Fruit fly (Drosophila melanogaster) whole organism, embryonic: Measurements from ENCODE around the gene CG6685.

ENCODE experiments used
- Asciz ChIP-seq: fragments of 200-800 bp; sonication (Bioruptor generic); optimal IDR thresholded peaks from 2 replicates; lab custom pipeline; 2017; ENCODE audit warnings: missing biosample characterization, mild to moderate bottlenecking, missing genetic modification characterization, missing genetic modification reagents
- Bgb ChIP-seq: fragments of 200-800 bp; sonication (Bioruptor generic); IDR thresholded peaks from 2 replicates; pipeline ENCODE4 v1.3.6; 2022; ENCODE audit warnings: missing biosample characterization, missing genetic modification characterization; ENCODE audit not compliant: partially characterized antibody
- C15 ChIP-seq: fragments of 200-800 bp; sonication (Bioruptor generic); IDR thresholded peaks from 3 replicates; pipeline ENCODE4 v1.3.6; 2022; ENCODE audit warnings: missing biosample characterization, missing genetic modification characterization
- CG10209 ChIP-seq: fragments of 200-800 bp; sonication (Bioruptor generic); optimal IDR thresholded peaks from 3 replicates; lab custom pipeline; 2017; ENCODE audit warnings: missing biosample characterization, mild to moderate bottlenecking, missing genetic modification characterization, missing genetic modification reagents
- CG12155 ChIP-seq: fragments of 200-800 bp; sonication (Bioruptor generic); optimal IDR thresholded peaks from 3 replicates; lab custom pipeline; 2016; ENCODE audit warnings: missing biosample characterization, missing genetic modification characterization
- CG12659 ChIP-seq: fragments of 200-800 bp; sonication (Bioruptor generic); optimal IDR thresholded peaks from 3 replicates; lab custom pipeline; 2017; ENCODE audit warnings: mild to moderate bottlenecking, missing biosample characterization, missing genetic modification reagents, missing genetic modification characterization
- CG12744 ChIP-seq: fragments of 200-800 bp; sonication (Bioruptor generic); optimal IDR thresholded peaks from 2 replicates; lab custom pipeline; 2016; ENCODE audit warnings: missing biosample characterization, missing genetic modification characterization
- CG12942 ChIP-seq: fragments of 200-800 bp; sonication (Bioruptor generic); optimal IDR thresholded peaks from 3 replicates; lab custom pipeline; 2016; ENCODE audit warnings: missing biosample characterization, missing genetic modification characterization
- CG17361 ChIP-seq: fragments of 200-800 bp; sonication (Bioruptor generic); IDR thresholded peaks from 3 replicates; pipeline ENCODE4 v1.3.6; 2022; ENCODE audit warnings: missing biosample characterization, missing genetic modification characterization
- CG18764 ChIP-seq: fragments of 200-800 bp; sonication (Bioruptor generic); optimal IDR thresholded peaks from 3 replicates; lab custom pipeline; 2016; ENCODE audit warnings: missing biosample characterization, missing genetic modification characterization
- CG30020 ChIP-seq: fragments of 200-800 bp; optimal IDR thresholded peaks from 2 replicates; lab custom pipeline; 2019; ENCODE audit warnings: missing biosample characterization, mild to moderate bottlenecking, missing genetic modification characterization, moderate library complexity
- CG30431 ChIP-seq: fragments of 200-800 bp; sonication (Bioruptor generic); optimal IDR thresholded peaks from 2 replicates; lab custom pipeline; 2017; ENCODE audit warnings: missing biosample characterization, missing genetic modification characterization
- CG6272 ChIP-seq: fragments of 200-800 bp; sonication (Bioruptor generic); IDR thresholded peaks from 2 replicates; pipeline ENCODE4 v1.3.6; 2022; ENCODE audit warnings: missing biosample characterization, missing genetic modification characterization
- CG7556 ChIP-seq: fragments of 200-800 bp; sonication (Bioruptor generic); optimal IDR thresholded peaks from 2 replicates; lab custom pipeline; 2017; ENCODE audit warnings: missing biosample characterization, mild to moderate bottlenecking, missing genetic modification characterization
- Chrac-16 ChIP-seq: fragments of 200-800 bp; sonication (Bioruptor generic); optimal IDR thresholded peaks from 3 replicates; lab custom pipeline; 2016; ENCODE audit warnings: missing biosample characterization, missing genetic modification characterization
- Dip3 ChIP-seq: fragments of 200-800 bp; sonication (Bioruptor generic); optimal IDR thresholded peaks from 3 replicates; lab custom pipeline; 2016; ENCODE audit warnings: missing biosample characterization, missing genetic modification characterization
- E2f2 ChIP-seq: fragments of 200-800 bp; sonication (Bioruptor generic); IDR thresholded peaks from 2 replicates; pipeline ENCODE4 v1.3.6; 2022; ENCODE audit warnings: missing biosample characterization, missing genetic modification characterization
- HLH3B ChIP-seq: fragments of 200-800 bp; sonication (Bioruptor generic); IDR thresholded peaks from 2 replicates; pipeline ENCODE4 v1.3.6; 2022; ENCODE audit warnings: missing biosample characterization, missing genetic modification characterization
- HLH54F ChIP-seq: fragments of 200-800 bp; sonication (Bioruptor generic); optimal IDR thresholded peaks from 3 replicates; lab custom pipeline; 2016; ENCODE audit warnings: missing biosample characterization, missing genetic modification characterization
- Hand ChIP-seq: fragments of 200-800 bp; sonication (Bioruptor generic); optimal IDR thresholded peaks from 2 replicates; lab custom pipeline; 2017; ENCODE audit warnings: mild to moderate bottlenecking, missing biosample characterization, missing genetic modification reagents, missing genetic modification characterization
- HmgZ ChIP-seq: fragments of 200-800 bp; sonication (Bioruptor generic); optimal IDR thresholded peaks from 2 replicates; lab custom pipeline; 2018; ENCODE audit warnings: missing biosample characterization, mild to moderate bottlenecking, missing genetic modification characterization
- Lhr ChIP-seq: fragments of 200-800 bp; sonication (Bioruptor generic); optimal IDR thresholded peaks from 3 replicates; lab custom pipeline; 2017; ENCODE audit warnings: mild to moderate bottlenecking, missing biosample characterization, missing genetic modification reagents, missing genetic modification characterization
- MBD-R2 ChIP-seq: fragments of 200-800 bp; sonication (Bioruptor generic); IDR thresholded peaks from 2 replicates; pipeline ENCODE4 v1.3.6; 2022; ENCODE audit warnings: missing biosample characterization, missing genetic modification characterization
- MESR4 ChIP-seq: fragments of 200-800 bp; sonication (Bioruptor generic); optimal IDR thresholded peaks from 2 replicates; lab custom pipeline; 2018; ENCODE audit warnings: missing biosample characterization, mild to moderate bottlenecking, missing genetic modification characterization, moderate library complexity
- Mad ChIP-seq: fragments of 200-800 bp; sonication (Bioruptor generic); optimal IDR thresholded peaks from 2 replicates; lab custom pipeline; 2016; ENCODE audit warnings: missing biosample characterization, missing genetic modification characterization
- Mrtf ChIP-seq: fragments of 200-800 bp; sonication (Bioruptor generic); IDR thresholded peaks from 3 replicates; pipeline ENCODE4 v1.3.6; 2022; ENCODE audit warnings: missing biosample characterization, missing genetic modification characterization
- NC2β ChIP-seq: fragments of 200-800 bp; sonication (Bioruptor generic); optimal IDR thresholded peaks from 2 replicates; lab custom pipeline; 2016; ENCODE audit warnings: missing biosample characterization, missing genetic modification characterization
- Nf-YA ChIP-seq: fragments of 200-800 bp; sonication (Bioruptor generic); IDR thresholded peaks from 2 replicates; pipeline ENCODE4 v1.3.6; 2022; ENCODE audit warnings: missing biosample characterization, missing genetic modification characterization
- Sin3A ChIP-seq: fragments of >200 bp; optimal IDR thresholded peaks from 2 replicates; lab custom pipeline; 2018
- Sox102F ChIP-seq: fragments of 200-800 bp; sonication (Bioruptor generic); optimal IDR thresholded peaks from 2 replicates; lab custom pipeline; 2018; ENCODE audit warnings: missing biosample characterization, mild to moderate bottlenecking, missing genetic modification characterization, moderate library complexity
- crp ChIP-seq, 2 experiments: fragments of 200-800 bp; sonication (Bioruptor generic); optimal IDR thresholded peaks; 2 replicates in 1 of 2; 3 replicates in 1 of 2; lab custom pipeline; 2017; ENCODE audit warnings: missing biosample characterization in 2 of 2, missing genetic modification characterization in 2 of 2, mild to moderate bottlenecking in 1 of 2, moderate library complexity in 1 of 2
- dmrt99B ChIP-seq: fragments of 200-800 bp; sonication (Bioruptor generic); optimal IDR thresholded peaks from 2 replicates; lab custom pipeline; 2018; ENCODE audit warnings: missing biosample characterization, mild to moderate bottlenecking, missing genetic modification characterization, moderate library complexity
- ewg ChIP-seq: fragments of 200-800 bp; sonication (Bioruptor generic); optimal IDR thresholded peaks from 3 replicates; lab custom pipeline; 2017; ENCODE audit warnings: mild to moderate bottlenecking, missing biosample characterization, missing genetic modification reagents, missing genetic modification characterization
- gem ChIP-seq: fragments of 200-800 bp; sonication (Bioruptor generic); optimal IDR thresholded peaks from 2 replicates; lab custom pipeline; 2019; ENCODE audit warnings: missing biosample characterization, mild to moderate bottlenecking, missing genetic modification characterization, moderate library complexity
- gfzf ChIP-seq: fragments of 200-800 bp; sonication (Bioruptor generic); optimal IDR thresholded peaks from 2 replicates; lab custom pipeline; 2016; ENCODE audit warnings: missing biosample characterization, mild to moderate bottlenecking, missing genetic modification characterization, moderate library complexity
- hth ChIP-seq: fragments of >200 bp; optimal IDR thresholded peaks from 2 replicates; lab custom pipeline; 2017; ENCODE audit warnings: inconsistent platforms
- knrl ChIP-seq: fragments of 200-800 bp; sonication (Bioruptor generic); IDR thresholded peaks from 3 replicates; pipeline ENCODE4 v1.3.6; 2022; ENCODE audit warnings: missing biosample characterization, missing genetic modification characterization; ENCODE audit not compliant: partially characterized antibody
- lbe ChIP-seq: fragments of 200-800 bp; sonication (Bioruptor generic); optimal IDR thresholded peaks from 2 replicates; lab custom pipeline; 2016; ENCODE audit warnings: missing biosample characterization, mild to moderate bottlenecking, missing genetic modification characterization
- luna ChIP-seq: fragments of 200-800 bp; sonication (Bioruptor generic); optimal IDR thresholded peaks from 2 replicates; lab custom pipeline; 2016; ENCODE audit warnings: missing biosample characterization, missing genetic modification characterization
- peb ChIP-seq: fragments of 200-800 bp; sonication (Bioruptor generic); IDR thresholded peaks from 2 replicates; pipeline ENCODE4 v1.3.6; 2022; ENCODE audit warnings: missing biosample characterization, missing genetic modification characterization
- row ChIP-seq: fragments of 200-800 bp; sonication (Bioruptor generic); IDR thresholded peaks from 3 replicates; pipeline ENCODE4 v1.3.6; 2022; ENCODE audit warnings: missing biosample characterization, missing genetic modification characterization
- sens ChIP-seq: fragments of 200-800 bp; sonication (Bioruptor generic); peaks from one replicate; lab custom pipeline; 2016; ENCODE audit warnings: missing biosample characterization, missing genetic modification characterization
- slou ChIP-seq: fragments of 200-800 bp; sonication (Bioruptor generic); optimal IDR thresholded peaks from 3 replicates; lab custom pipeline; 2016; ENCODE audit warnings: missing biosample characterization, missing genetic modification characterization
- sna ChIP-seq: fragments of 200-800 bp; sonication (Bioruptor generic); IDR thresholded peaks from 2 replicates; pipeline ENCODE4 v1.3.6; 2022; ENCODE audit warnings: missing biosample characterization, missing genetic modification characterization; ENCODE audit not compliant: partially characterized antibody
- stwl ChIP-seq: fragments of 200-800 bp; sonication (Bioruptor generic); optimal IDR thresholded peaks from 3 replicates; lab custom pipeline; 2018; ENCODE audit warnings: missing biosample characterization, mild to moderate bottlenecking, missing genetic modification characterization, moderate library complexity
- trh ChIP-seq: fragments of 200-800 bp; sonication (Bioruptor generic); optimal IDR thresholded peaks from 2 replicates; lab custom pipeline; 2016; ENCODE audit warnings: missing biosample characterization, missing genetic modification characterization
- wdn ChIP-seq: fragments of 200-800 bp; sonication (Bioruptor generic); IDR thresholded peaks from 2 replicates; pipeline ENCODE4 v1.3.6; 2022; ENCODE audit warnings: missing biosample characterization, missing genetic modification characterization
- yki ChIP-seq: fragments of >200 bp; optimal IDR thresholded peaks from 3 replicates; lab custom pipeline; 2018
- zen2 ChIP-seq: fragments of 200-800 bp; sonication (Bioruptor generic); IDR thresholded peaks from 3 replicates; pipeline ENCODE4 v1.3.6; 2022; ENCODE audit warnings: missing biosample characterization, missing genetic modification characterization; ENCODE audit not compliant: partially characterized antibody
- zf30C ChIP-seq: fragments of 200-800 bp; sonication (Bioruptor generic); optimal IDR thresholded peaks from 3 replicates; lab custom pipeline; 2018; ENCODE audit warnings: missing biosample characterization, mild to moderate bottlenecking, missing genetic modification characterization

CG6685 gene

dm6 chr3L:9972007-9972856, 4.1 kb upstream of the CG6685 start, which contains the start of the genes CG6674, CG42455 and vnc (continued):
- TF ChIP-seq gfzf (GFP tag; lab: Kevin White, UChicago) (peak; percentile 88), knrl (GFP tag; lab: Robert Waterston, UW) (no peak), NC2β (GFP tag; lab: Kevin White, UChicago) (peak; percentile 23), peb (no peak), yki (lab: Kevin White, UChicago) (no peak), MESR4 (peak; percentile 0), gem (tag; lab: Kevin White, UChicago) (peak; percentile 40), CG10209 (peak; percentile 20), C15 (GFP tag; lab: Robert Waterston, UW) (no peak), CG12942 (GFP tag; lab: Kevin White, UChicago) (peak; percentile 11), CG18764 (GFP tag; lab: Kevin White, UChicago) (peak; percentile 23), lbe (GFP tag; lab: Kevin White, UChicago) (no peak), CG30431 (GFP tag; lab: Kevin White, UChicago) (peak; percentile 1), zen2 (no peak), zf30C (GFP tag; lab: Kevin White, UChicago) (no peak), HLH54F (peak; percentile 39), CG6272 (GFP tag; lab: Robert Waterston, UW) (no peak), ewg (peak; percentile 0), Mrtf (no peak), stwl (peak; percentile 55), Nf-YA (GFP tag; lab: Robert Waterston, UW) (no peak), Asciz (GFP tag; lab: Kevin White, UChicago) (no peak), dmrt99B (tag; lab: Kevin White, UChicago) (no peak), Mad (no peak), CG12744 (GFP tag; lab: Kevin White, UChicago) (no peak), Chrac-16 (GFP tag; lab: Kevin White, UChicago) (no peak), trh (peak; percentile 20), CG12659 (GFP tag; lab: Kevin White, UChicago) (peak; percentile 49), Sox102F (peak; percentile 6), crp (GFP tag; optimal IDR thresholded peaks at IDR 0.05; lab: Kevin White, UChicago) (peak; percentile 35 to 85), HmgZ (peak; percentile 33), sna (GFP tag; lab: Robert Waterston, UW) (0 out of 2 replicates have a peak, but pooled peaks have one; percentile 22), sens (peak; percentile 91), CG30020 (peak; percentile 40), E2f2 (GFP tag; lab: Robert Waterston, UW) (no peak), CG12155 (peak; percentile 18), hth (lab: Kevin White, UChicago) (no peak), Lhr (GFP tag; lab: Kevin White, UChicago) (peak; percentile 20), slou (GFP tag; lab: Kevin White, UChicago) (peak; percentile 14), MBD-R2 (GFP tag; lab: Robert Waterston, UW) (peak; percentile 75), luna (GFP tag; lab: Kevin White, UChicago) (no peak), Sin3A (lab: Kevin White, UChicago) (peak; percentile 37), CG7556 (GFP tag; lab: Kevin White, UChicago) (peak; percentile 1), Bgb (no peak), row (GFP tag; lab: Robert Waterston, UW) (peak; percentile 46; the same call in 2 of the 3 replicates), CG17361 (GFP tag; lab: Robert Waterston, UW) (peak; percentile 56; the same call in 2 of the 3 replicates), HLH3B (GFP tag; lab: Robert Waterston, UW) (no peak), wdn (GFP tag; lab: Robert Waterston, UW) (no peak), Hand (GFP tag; lab: Kevin White, UChicago) (no peak), Dip3 (peak; percentile 10)
